Worm (Caenorhabditis elegans) whole organism, L3 larva: ENCODE data around the gene fkh-7.

Source experiments
- ceh-28 ChIP-seq: fragments of 150-350 bp; optimal IDR thresholded peaks from 2 replicates; lab custom pipeline; 2014; ENCODE audit warnings: missing biosample characterization, missing genetic modification reagents, missing genetic modification characterization
- egl-27 ChIP-seq: sonication (generic microtip); optimal IDR thresholded peaks from 4 replicates; lab custom pipeline; 2017; ENCODE audit warnings: missing biosample characterization, missing genetic modification reagents, missing genetic modification characterization
- elt-1 ChIP-seq: fragments of 150-350 bp; optimal IDR thresholded peaks from 2 replicates; lab custom pipeline; 2014; ENCODE audit warnings: missing biosample characterization, missing genetic modification characterization
- lin-39 ChIP-seq: fragments of 150-350 bp; optimal IDR thresholded peaks from 2 replicates; lab custom pipeline; 2018; ENCODE audit warnings: missing biosample characterization, missing genetic modification reagents, missing genetic modification characterization
- nhr-77 ChIP-seq: fragments of 150-350 bp; optimal IDR thresholded peaks from 2 replicates; lab custom pipeline; 2014; ENCODE audit warnings: missing biosample characterization, missing genetic modification characterization
- sea-2 ChIP-seq: fragments of 150-350 bp; sonication (generic microtip); optimal IDR thresholded peaks from 4 replicates; lab custom pipeline; 2014; ENCODE audit warnings: missing biosample characterization, missing genetic modification reagents, missing genetic modification characterization
- ztf-4 ChIP-seq: fragments of 150-350 bp; optimal IDR thresholded peaks from 2 replicates; lab custom pipeline; 2014; ENCODE audit warnings: missing biosample characterization, missing genetic modification characterization

DNA sequence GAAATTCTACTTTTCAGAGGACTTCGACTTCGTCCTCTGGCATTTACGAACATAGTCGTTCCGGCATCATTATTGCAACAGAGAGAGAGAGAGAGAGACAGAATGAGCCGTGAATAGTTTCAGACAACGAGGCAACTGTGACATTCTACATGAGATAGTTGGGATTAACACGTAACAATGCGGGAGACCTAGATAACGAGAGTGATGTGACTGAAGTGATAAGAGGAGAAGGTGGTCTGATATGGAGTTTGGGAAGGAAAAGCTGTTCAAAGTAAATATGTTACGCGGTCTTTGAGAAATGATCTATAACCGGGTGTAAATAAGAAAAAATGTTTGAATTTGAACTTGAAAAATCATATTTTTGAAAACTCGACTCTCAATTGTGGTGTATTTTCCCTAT lies 75.0 kb downstream of the fkh-7 start:
- TF ChIP-seq nhr-77 (tag; lab: Kevin White, UChicago), result no peak
- no peak for TF ChIP-seq elt-1 (tag; lab: Kevin White, UChicago)
- no peak for TF ChIP-seq lin-39 (tag; lab: Kevin White, UChicago)
- TF ChIP-seq ceh-28, result no peak
- TF ChIP-seq egl-27 (tag; lab: Kevin White, UChicago), result no peak
- no peak for TF ChIP-seq ztf-4 (tag; lab: Kevin White, UChicago)
- TF ChIP-seq sea-2 (GFP tag; lab: Kevin White, UChicago), result no peak
